Fruit fly (Drosophila melanogaster): ENCODE measurements around the gene CG14073.

CG14073 gene

dm6 chr3L:18822450-18823220, 2.2 kb upstream of the CG14073 start, which contains the start of gene Cat (continued):
- no peak for TF ChIP-seq tio (GFP tag; optimal IDR thresholded peaks at IDR 0.05)
- TF ChIP-seq Ets65A (GFP tag): no peak
- TF ChIP-seq Elba2 (GFP tag; optimal IDR thresholded peaks at IDR 0.05): peak; percentile 94
- TF ChIP-seq CG1647 (GFP tag; optimal IDR thresholded peaks at IDR 0.05): no peak
- no peak for TF ChIP-seq peb (GFP tag; IDR thresholded peaks at IDR 0.05)
- TF ChIP-seq sug (tag; optimal IDR thresholded peaks at IDR 0.05): peak; percentile 56
- no peak for TF ChIP-seq seq (GFP tag; IDR thresholded peaks at IDR 0.05)
- peak; percentile 86 for TF ChIP-seq hbn (GFP tag; IDR thresholded peaks at IDR 0.05; ENCODE audit: partially characterized antibody)
- TF ChIP-seq CG4424 (GFP tag; optimal IDR thresholded peaks at IDR 0.05): peak; percentile 43
- TF ChIP-seq fd3F (GFP tag; optimal IDR thresholded peaks at IDR 0.05): no peak
- peak; percentile 32 for TF ChIP-seq CG7839 (tag; optimal IDR thresholded peaks at IDR 0.05)
- no peak for TF ChIP-seq en (GFP tag; optimal IDR thresholded peaks at IDR 0.05)
- TF ChIP-seq tgo (GFP tag; IDR thresholded peaks at IDR 0.05): no peak
- peak; percentile 58; the same call in 2 of the 3 replicates for TF ChIP-seq CG17361 (GFP tag; IDR thresholded peaks at IDR 0.05)
- TF ChIP-seq eve (GFP tag; optimal IDR thresholded peaks at IDR 0.05): no peak
- no peak for TF ChIP-seq NK7.1 (GFP tag; optimal IDR thresholded peaks at IDR 0.05)
- TF ChIP-seq dysf (GFP tag; IDR thresholded peaks at IDR 0.05): no peak; the same call in 2 of the 3 replicates
- TF ChIP-seq cas (GFP tag; IDR thresholded peaks at IDR 0.05): 0 out of 2 replicates have a peak, but pooled peaks have one; percentile 38
- TF ChIP-seq CG12659 (GFP tag; optimal IDR thresholded peaks at IDR 0.05): peak; percentile 50
- TF ChIP-seq pfk (GFP tag; optimal IDR thresholded peaks at IDR 0.05): no peak
- TF ChIP-seq CrebB (tag; optimal IDR thresholded peaks at IDR 0.05): no peak
- no peak for TF ChIP-seq otp (GFP tag; IDR thresholded peaks at IDR 0.05)
- no peak for TF ChIP-seq CG17802 (tag; optimal IDR thresholded peaks at IDR 0.05)
- no peak for TF ChIP-seq btn (GFP tag; optimal IDR thresholded peaks at IDR 0.05)
- peak in 1 of 2 experiments; percentile 14 for TF ChIP-seq tll (GFP tag; optimal IDR thresholded peaks at IDR 0.05)
- TF ChIP-seq Sox102F (GFP tag; optimal IDR thresholded peaks at IDR 0.05): no peak
- no peak for TF ChIP-seq zf30C (GFP tag; optimal IDR thresholded peaks at IDR 0.05)
- TF ChIP-seq CG3838 (GFP tag; optimal IDR thresholded peaks at IDR 0.05): no peak
- no peak for TF ChIP-seq Kr (GFP tag; optimal IDR thresholded peaks at IDR 0.05)
- TF ChIP-seq CG7987 (GFP tag; optimal IDR thresholded peaks at IDR 0.05): peak; percentile 15
- TF ChIP-seq Nf-YC (tag; optimal IDR thresholded peaks at IDR 0.05): peak; percentile 54
- no peak for TF ChIP-seq salm (tag; optimal IDR thresholded peaks at IDR 0.05)
- no peak for TF ChIP-seq da (GFP tag; optimal IDR thresholded peaks at IDR 0.05)
- TF ChIP-seq pnt (GFP tag; optimal IDR thresholded peaks at IDR 0.05): no peak
- TF ChIP-seq bsh (GFP tag; optimal IDR thresholded peaks at IDR 0.05): peak; percentile 23 to 100
- no peak for TF ChIP-seq Lhr (GFP tag; optimal IDR thresholded peaks at IDR 0.05)
- TF ChIP-seq psq (GFP tag; optimal IDR thresholded peaks at IDR 0.05): peak; percentile 55
- no peak; the same call in 2 of the 3 replicates for TF ChIP-seq Mrtf (GFP tag; IDR thresholded peaks at IDR 0.05)
- no peak for TF ChIP-seq CG11695 (GFP tag; IDR thresholded peaks at IDR 0.05)
- no peak for TF ChIP-seq sc (optimal IDR thresholded peaks at IDR 0.05)
- TF ChIP-seq sc (GFP tag; optimal IDR thresholded peaks at IDR 0.05): no peak
- peak; percentile 88 for TF ChIP-seq Doc3 (GFP tag; IDR thresholded peaks at IDR 0.05; ENCODE audit: partially characterized antibody)
- TF ChIP-seq CHES-1-like (GFP tag; optimal IDR thresholded peaks at IDR 0.05): peak; percentile 43
- TF ChIP-seq schlank (tag; optimal IDR thresholded peaks at IDR 0.05): no peak
- TF ChIP-seq Fer3 (tag; optimal IDR thresholded peaks at IDR 0.05): peak; percentile 33
- TF ChIP-seq wor (GFP tag; IDR thresholded peaks at IDR 0.05): no peak
- TF ChIP-seq CG6813 (GFP tag; optimal IDR thresholded peaks at IDR 0.05): no peak
- TF ChIP-seq C15 (GFP tag; IDR thresholded peaks at IDR 0.05): no peak
- TF ChIP-seq CG8924 (tag; optimal IDR thresholded peaks at IDR 0.05): peak; percentile 61
- TF ChIP-seq CG6683 (GFP tag; optimal IDR thresholded peaks at IDR 0.05): no peak

All from whole organism, embryonic.